Fruit fly (Drosophila melanogaster): ENCODE data around the gene CG4332.

DNA sequence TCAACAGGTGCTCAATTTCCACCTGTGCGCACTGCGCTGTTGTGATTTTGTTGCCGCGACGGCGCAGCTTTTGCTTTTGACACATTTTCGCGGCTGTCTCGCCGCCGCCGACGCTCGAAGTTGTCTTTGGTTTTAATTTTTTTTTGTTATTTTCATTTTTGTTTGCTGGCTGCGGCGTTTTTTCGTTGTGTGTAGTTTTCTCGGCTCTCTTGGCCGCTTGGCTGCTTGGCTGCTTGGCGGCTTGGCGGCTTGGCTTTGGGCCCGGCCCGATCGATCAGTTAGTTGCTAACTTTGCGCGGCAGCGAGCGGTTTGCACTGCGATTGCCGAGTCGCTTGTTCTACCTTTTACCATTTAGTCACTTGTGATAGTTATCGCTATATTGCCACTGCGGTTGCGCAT is 40.0 kb upstream of the CG4332 start, which contains the start of gene CG42237:
- TF ChIP-seq CG6808 (GFP tag; optimal IDR thresholded peaks at IDR 0.05) (peak; percentile 51), dsx (GFP tag; optimal IDR thresholded peaks at IDR 0.05; ENCODE audit: poor library complexity, severe bottlenecking) (peak; percentile 24), CG8319 (GFP tag; optimal IDR thresholded peaks at IDR 0.05) (no peak)

Measured in whole organism, prepupa.